Worm (Caenorhabditis elegans) whole organism, L1 larva: ENCODE data around the gene cal-7.

Experiments
- C04F5.9 ChIP-seq: sonication (generic microtip); optimal IDR thresholded peaks from 2 replicates; lab custom pipeline; 2016; ENCODE audit warnings: missing genetic modification characterization, missing compliant biosample characterization
- C16A3.4 ChIP-seq: fragments of 150-350 bp; optimal IDR thresholded peaks from 2 replicates; lab custom pipeline; 2014; ENCODE audit warnings: missing biosample characterization, missing genetic modification characterization
- C34B4.2 ChIP-seq: sonication (generic microtip); optimal IDR thresholded peaks from 2 replicates; lab custom pipeline; 2017; ENCODE audit warnings: mild to moderate bottlenecking, missing genetic modification characterization, missing compliant biosample characterization
- F16B12.6 ChIP-seq: fragments of 150-350 bp; optimal IDR thresholded peaks from 2 replicates; lab custom pipeline; 2014; ENCODE audit warnings: missing biosample characterization, missing genetic modification characterization
- aha-1 ChIP-seq: fragments of 150-350 bp; optimal IDR thresholded peaks from 2 replicates; lab custom pipeline; 2014; ENCODE audit warnings: missing biosample characterization, missing genetic modification characterization
- alr-1 ChIP-seq: fragments of 200-800 bp; sonication (Bioruptor generic); optimal IDR thresholded peaks from 2 replicates; lab custom pipeline; 2018; ENCODE audit warnings: borderline replicate concordance, mild to moderate bottlenecking, missing genetic modification characterization, missing compliant biosample characterization
- blmp-1 ChIP-seq: fragments of 150-350 bp; optimal IDR thresholded peaks from 2 replicates; lab custom pipeline; 2014; ENCODE audit warnings: missing biosample characterization, missing genetic modification characterization
- ceh-63 ChIP-seq: fragments of 200-800 bp; sonication (Bioruptor generic); optimal IDR thresholded peaks from 2 replicates; lab custom pipeline; 2018; ENCODE audit warnings: mild to moderate bottlenecking, missing genetic modification characterization, missing compliant biosample characterization
- ceh-8 ChIP-seq: fragments of 200-800 bp; sonication (Bioruptor generic); optimal IDR thresholded peaks from 2 replicates; lab custom pipeline; 2018; ENCODE audit warnings: mild to moderate bottlenecking, missing genetic modification characterization, moderate library complexity, missing compliant biosample characterization
- ceh-82 ChIP-seq, 3 experiments: fragments of 150-350 bp in 1 of 3; sonication (generic microtip) in 2 of 3; optimal IDR thresholded peaks; 2 replicates each; lab custom pipeline; 2014 to 2017; ENCODE audit warnings: missing biosample characterization in 3 of 3, missing genetic modification characterization in 3 of 3
- ceh-90 ChIP-seq: sonication (generic microtip); optimal IDR thresholded peaks from 2 replicates; lab custom pipeline; 2016; ENCODE audit warnings: missing genetic modification characterization, missing compliant biosample characterization
- ces-1 ChIP-seq: fragments of 150-350 bp; optimal IDR thresholded peaks from 2 replicates; lab custom pipeline; 2014; ENCODE audit warnings: missing biosample characterization, missing genetic modification reagents, missing genetic modification characterization
- efl-3 ChIP-seq: fragments of 200-800 bp; sonication (Bioruptor generic); optimal IDR thresholded peaks from 2 replicates; lab custom pipeline; 2018; ENCODE audit warnings: mild to moderate bottlenecking, missing genetic modification characterization, missing compliant biosample characterization
- egl-13 ChIP-seq: sonication (generic microtip); optimal IDR thresholded peaks from 2 replicates; lab custom pipeline; 2016; ENCODE audit warnings: missing genotype, missing genetic modification reagents, missing genetic modification characterization, missing compliant biosample characterization
- egl-27 ChIP-seq, 2 experiments: fragments of 150-350 bp in 1 of 2; sonication (generic microtip); optimal IDR thresholded peaks; 3 replicates each; lab custom pipeline; 2017 to 2018; ENCODE audit warnings: missing biosample characterization in 2 of 2, missing genetic modification characterization in 2 of 2, missing genetic modification reagents in 2 of 2
- elt-3 ChIP-seq, 6 experiments: fragments of 150-350 bp in 1 of 6; sonication (generic microtip); optimal IDR thresholded peaks; 2 replicates each; lab custom pipeline; 2017 to 2018; ENCODE audit warnings: missing biosample characterization in 6 of 6, missing genetic modification characterization in 6 of 6, inconsistent platforms in 1 of 6
- ets-5 ChIP-seq: fragments of 200-800 bp; sonication (Bioruptor generic); IDR thresholded peaks from 2 replicates; pipeline ENCODE4 v1.3.6; 2022; ENCODE audit warnings: missing genetic modification characterization, missing compliant biosample characterization
- fkh-10 ChIP-seq: sonication (generic microtip); optimal IDR thresholded peaks from 2 replicates; lab custom pipeline; 2017; ENCODE audit warnings: missing biosample characterization, missing genetic modification reagents, missing genetic modification characterization
- fkh-8 ChIP-seq: sonication (generic microtip); optimal IDR thresholded peaks from 2 replicates; lab custom pipeline; 2016; ENCODE audit warnings: mild to moderate bottlenecking, missing genetic modification characterization, missing compliant biosample characterization
- grh-1 ChIP-seq: fragments of 200-800 bp; sonication (Bioruptor generic); IDR thresholded peaks from 2 replicates; pipeline ENCODE4 v1.3.6; 2022; ENCODE audit warnings: missing genetic modification reagents, missing genetic modification characterization, missing compliant biosample characterization
- hlh-4 ChIP-seq: sonication (generic microtip); optimal IDR thresholded peaks from 2 replicates; lab custom pipeline; 2016; ENCODE audit warnings: mild to moderate bottlenecking, missing genetic modification characterization, missing compliant biosample characterization
- hpl-2 ChIP-seq: fragments of 150-350 bp; optimal IDR thresholded peaks from 2 replicates; lab custom pipeline; 2014; ENCODE audit warnings: missing biosample characterization, missing genetic modification reagents, missing genetic modification characterization
- irx-1 ChIP-seq: sonication (generic microtip); optimal IDR thresholded peaks from 2 replicates; lab custom pipeline; 2016; ENCODE audit warnings: missing genetic modification characterization, missing compliant biosample characterization
- isw-1 ChIP-seq: fragments of 200-800 bp; sonication (Bioruptor generic); IDR thresholded peaks from 2 replicates; pipeline ENCODE4 v1.3.6; 2022; ENCODE audit warnings: missing genetic modification characterization, missing compliant biosample characterization
- jun-1 ChIP-seq: fragments of 150-350 bp; optimal IDR thresholded peaks from 2 replicates; lab custom pipeline; 2014; ENCODE audit warnings: missing biosample characterization, missing genetic modification reagents, missing genetic modification characterization
- lin-13 ChIP-seq: fragments of 150-350 bp; optimal IDR thresholded peaks from 2 replicates; lab custom pipeline; 2014; ENCODE audit warnings: missing biosample characterization, missing genetic modification reagents, missing genetic modification characterization
- lin-14 ChIP-seq: fragments of 200-800 bp; sonication (Bioruptor generic); optimal IDR thresholded peaks from 2 replicates; lab custom pipeline; 2018; ENCODE audit warnings: mild to moderate bottlenecking, missing genetic modification characterization, moderate library complexity, missing compliant biosample characterization
- lin-15B ChIP-seq: fragments of 150-350 bp; sonication (generic microtip); optimal IDR thresholded peaks from 3 replicates; lab custom pipeline; 2014; ENCODE audit warnings: missing biosample characterization, missing genetic modification characterization
- lin-39 ChIP-seq: fragments of 150-350 bp; optimal IDR thresholded peaks from 2 replicates; lab custom pipeline; 2014; ENCODE audit warnings: missing biosample characterization, missing genetic modification reagents, missing genetic modification characterization
- mab-9 ChIP-seq: fragments of 200-800 bp; sonication (Bioruptor generic); IDR thresholded peaks from 2 replicates; pipeline ENCODE4 v1.3.6; 2022; ENCODE audit warnings: missing genetic modification reagents, missing genetic modification characterization, missing compliant biosample characterization
- nhr-12 ChIP-seq: sonication (generic microtip); optimal IDR thresholded peaks from 2 replicates; lab custom pipeline; 2017; ENCODE audit warnings: missing biosample characterization, missing genetic modification characterization
- nhr-19 ChIP-seq: fragments of 200-800 bp; sonication (Bioruptor generic); conservative IDR thresholded peaks from 2 replicates; pipeline ENCODE4 v1.3.6; 2022; ENCODE audit warnings: missing genetic modification characterization, missing compliant biosample characterization
- nhr-237 ChIP-seq: fragments of 150-350 bp; optimal IDR thresholded peaks from 2 replicates; lab custom pipeline; 2014; ENCODE audit warnings: missing biosample characterization, missing genetic modification characterization
- nhr-47 ChIP-seq: sonication (generic microtip); optimal IDR thresholded peaks from 2 replicates; lab custom pipeline; 2016; ENCODE audit warnings: mild to moderate bottlenecking, missing genetic modification characterization, moderate library complexity, missing compliant biosample characterization
- nhr-71 ChIP-seq: sonication (generic microtip); optimal IDR thresholded peaks from 2 replicates; lab custom pipeline; 2016; ENCODE audit warnings: mild to moderate bottlenecking, missing genetic modification characterization, moderate library complexity, missing compliant biosample characterization
- nhr-76 ChIP-seq: sonication (generic microtip); optimal IDR thresholded peaks from 2 replicates; lab custom pipeline; 2017; ENCODE audit warnings: missing biosample characterization, missing genetic modification characterization
- nhr-90 ChIP-seq: sonication (generic microtip); optimal IDR thresholded peaks from 2 replicates; lab custom pipeline; 2016; ENCODE audit warnings: mild to moderate bottlenecking, missing genetic modification characterization, missing compliant biosample characterization; ENCODE audit not compliant: poor library complexity
- pag-3 ChIP-seq: sonication (generic microtip); optimal IDR thresholded peaks from 2 replicates; lab custom pipeline; 2017; ENCODE audit warnings: missing genetic modification characterization, mild to moderate bottlenecking, missing compliant biosample characterization, antibody characterized with exemption, borderline replicate concordance; ENCODE audit not compliant: insufficient read depth
- pax-3 ChIP-seq: fragments of 200-800 bp; sonication (Bioruptor generic); optimal IDR thresholded peaks from 2 replicates; lab custom pipeline; 2018; ENCODE audit warnings: mild to moderate bottlenecking, missing genetic modification characterization, moderate library complexity, missing compliant biosample characterization
- pqm-1 ChIP-seq: sonication (generic microtip); optimal IDR thresholded peaks from 3 replicates; lab custom pipeline; 2017; ENCODE audit warnings: missing biosample characterization, missing genetic modification characterization
- rnt-1 ChIP-seq: sonication (generic microtip); optimal IDR thresholded peaks from 2 replicates; lab custom pipeline; 2016; ENCODE audit warnings: mild to moderate bottlenecking, missing genetic modification characterization, moderate library complexity, missing compliant biosample characterization
- skn-1 ChIP-seq: fragments of 150-350 bp; optimal IDR thresholded peaks from 2 replicates; lab custom pipeline; 2014; ENCODE audit warnings: missing biosample characterization, missing genetic modification characterization
- sptf-1 ChIP-seq: fragments of 150-350 bp; optimal IDR thresholded peaks from 2 replicates; lab custom pipeline; 2014; ENCODE audit warnings: missing biosample characterization, missing genetic modification characterization
- swsn-7 ChIP-seq: sonication (generic microtip); optimal IDR thresholded peaks from 2 replicates; lab custom pipeline; 2016; ENCODE audit warnings: missing genetic modification characterization, missing compliant biosample characterization
- tlp-1 ChIP-seq: fragments of 150-350 bp; optimal IDR thresholded peaks from 2 replicates; lab custom pipeline; 2014; ENCODE audit warnings: missing biosample characterization, missing genetic modification characterization
- unc-130 ChIP-seq: fragments of 150-350 bp; optimal IDR thresholded peaks from 2 replicates; lab custom pipeline; 2017; ENCODE audit warnings: missing biosample characterization, missing genetic modification characterization, inconsistent platforms
- unc-62 ChIP-seq: fragments of 150-350 bp; optimal IDR thresholded peaks from 2 replicates; lab custom pipeline; 2014; ENCODE audit warnings: missing biosample characterization, missing genetic modification reagents, missing genetic modification characterization
- unc-86 ChIP-seq: sonication (generic microtip); optimal IDR thresholded peaks from 2 replicates; lab custom pipeline; 2016; ENCODE audit warnings: missing genetic modification characterization, missing compliant biosample characterization
- unc-98 ChIP-seq: fragments of 200-800 bp; sonication (Bioruptor generic); IDR thresholded peaks from 2 replicates; pipeline ENCODE4 v1.3.6; 2022; ENCODE audit warnings: missing genetic modification characterization, missing compliant biosample characterization
- vab-15 ChIP-seq: sonication (generic microtip); optimal IDR thresholded peaks from 2 replicates; lab custom pipeline; 2017; ENCODE audit warnings: missing genotype, mild to moderate bottlenecking, missing genetic modification characterization, missing compliant biosample characterization
- xbp-1 ChIP-seq: sonication (generic microtip); optimal IDR thresholded peaks from 2 replicates; lab custom pipeline; 2016; ENCODE audit warnings: missing genetic modification characterization, missing compliant biosample characterization
- zag-1 ChIP-seq: fragments of 150-350 bp; optimal IDR thresholded peaks from 2 replicates; lab custom pipeline; 2014; ENCODE audit warnings: missing biosample characterization, missing genetic modification characterization

The cal-7 gene

DNA sequence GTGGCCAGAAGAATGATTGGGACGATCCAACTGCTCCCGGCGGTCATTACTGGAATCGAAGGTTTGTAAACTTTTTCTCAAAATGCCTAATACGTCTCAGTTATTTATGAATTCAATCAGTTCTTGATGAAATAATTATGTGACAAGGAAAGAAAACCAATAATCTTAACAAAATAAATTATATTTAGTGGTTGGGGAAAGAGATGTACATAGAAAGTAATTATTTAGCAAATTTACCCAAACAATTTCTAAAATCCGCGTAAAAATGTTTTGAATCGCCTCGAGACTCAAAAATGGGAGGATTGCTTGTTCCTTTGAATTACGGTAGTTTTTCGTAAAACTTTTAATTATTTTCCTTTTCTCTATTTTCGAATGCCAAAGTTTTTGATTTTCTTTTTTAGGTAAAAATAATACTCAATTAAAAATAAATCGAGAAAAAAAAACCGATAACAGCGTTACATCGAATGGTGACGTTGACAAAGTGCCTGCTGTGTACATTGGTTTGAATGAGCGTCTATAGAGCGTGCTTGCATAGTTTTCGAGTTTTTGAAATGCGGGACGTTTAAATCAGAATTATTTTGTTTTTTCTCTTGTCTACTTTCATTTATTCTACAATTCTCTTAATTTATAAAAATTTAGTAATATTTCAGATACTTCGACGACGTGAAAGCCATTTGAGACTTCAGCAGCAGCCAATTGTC is 4.3 kb upstream of the cal-7 start, which contains the start of the genes aagr-3 and drap-1 (continued):
- TF ChIP-seq vab-15 (tag; lab: Kevin White, UChicago) (no peak), C16A3.4 (tag; lab: Kevin White, UChicago) (peak; percentile 76), ets-5 (GFP tag; lab: Robert Waterston, UW) (no peak), ceh-82 (tag; optimal IDR thresholded peaks at IDR 0.05; lab: Kevin White, UChicago) (peak in 1 of 3 experiments; percentile 31), F16B12.6 (tag; lab: Kevin White, UChicago) (no peak), unc-98 (GFP tag; lab: Robert Waterston, UW) (no peak), ceh-90 (tag; lab: Kevin White, UChicago) (no peak), pag-3 (tag; lab: Kevin White, UChicago) (no peak), blmp-1 (peak; percentile 67), nhr-90 (tag; lab: Kevin White, UChicago) (peak; percentile 50), ces-1 (GFP tag; lab: Kevin White, UChicago) (no peak), nhr-12 (tag; lab: Kevin White, UChicago) (no peak), xbp-1 (tag; lab: Kevin White, UChicago) (peak; percentile 99), hlh-4 (tag; lab: Kevin White, UChicago) (no peak), nhr-19 (GFP tag; lab: Robert Waterston, UW) (peak; percentile 40), tlp-1 (tag; lab: Kevin White, UChicago) (no peak), lin-15B (peak; percentile 56), pax-3 (tag; lab: Kevin White, UChicago) (no peak), efl-3 (GFP tag; lab: Kevin White, UChicago) (no peak), unc-86 (no peak), ceh-8 (GFP tag; lab: Kevin White, UChicago) (no peak), ceh-63 (GFP tag; lab: Kevin White, UChicago) (no peak), fkh-8 (tag; lab: Kevin White, UChicago) (no peak), alr-1 (tag; lab: Kevin White, UChicago) (no peak), nhr-71 (tag; lab: Kevin White, UChicago) (peak; percentile 63), sptf-1 (tag; lab: Kevin White, UChicago) (no peak), irx-1 (tag; lab: Kevin White, UChicago) (no peak), egl-13 (tag; lab: Kevin White, UChicago) (no peak), pqm-1 (tag; lab: Kevin White, UChicago) (no peak), swsn-7 (peak; percentile 36), isw-1 (no peak), elt-3 (tag; optimal IDR thresholded peaks at IDR 0.05; lab: Kevin White, UChicago) (peak in 1 of 6 experiments; percentile 65), hpl-2 (GFP tag; lab: Kevin White, UChicago) (no peak), mab-9 (no peak), unc-130 (tag; lab: Kevin White, UChicago) (no peak), lin-13 (GFP tag; lab: Kevin White, UChicago) (peak; percentile 39), nhr-76 (tag; lab: Kevin White, UChicago) (no peak), unc-62 (GFP tag; lab: Kevin White, UChicago) (no peak), skn-1 (tag; lab: Kevin White, UChicago) (peak; percentile 12), jun-1 (peak; percentile 3), nhr-237 (tag; lab: Kevin White, UChicago) (no peak), lin-39 (tag; lab: Kevin White, UChicago) (no peak), rnt-1 (tag; lab: Kevin White, UChicago) (peak; percentile 12), C34B4.2 (no peak), egl-27 (tag; optimal IDR thresholded peaks at IDR 0.05; lab: Kevin White, UChicago) (no peak), aha-1 (tag; lab: Kevin White, UChicago) (no peak), grh-1 (GFP tag; lab: Robert Waterston, UW) (no peak), lin-14 (GFP tag; lab: Kevin White, UChicago) (peak; percentile 58), fkh-10 (no peak), zag-1 (no peak), nhr-47 (peak; percentile 20), C04F5.9 (tag; lab: Kevin White, UChicago) (no peak)
